Fruit fly (Drosophila melanogaster) whole organism, embryonic: Measurements from ENCODE around the gene CG8673.

Experiments
- B-H1 ChIP-seq: fragments of 200-800 bp; sonication (Bioruptor generic); IDR thresholded peaks from 3 replicates; pipeline ENCODE4 v1.3.6; 2022; ENCODE audit warnings: missing biosample characterization, missing genetic modification characterization
- Bdp1 ChIP-seq: fragments of 200-800 bp; sonication (Bioruptor generic); optimal IDR thresholded peaks from 3 replicates; lab custom pipeline; 2016; ENCODE audit warnings: missing biosample characterization, missing genetic modification characterization
- CG10462 ChIP-seq: fragments of 200-800 bp; sonication (Bioruptor generic); optimal IDR thresholded peaks from 2 replicates; lab custom pipeline; 2016; ENCODE audit warnings: missing biosample characterization, missing genetic modification characterization
- CG11456 ChIP-seq: fragments of 200-800 bp; sonication (Bioruptor generic); IDR thresholded peaks from 3 replicates; pipeline ENCODE4 v1.3.6; 2022; ENCODE audit warnings: missing biosample characterization, missing genetic modification characterization
- CG12071 ChIP-seq: fragments of 200-800 bp; sonication (Bioruptor generic); optimal IDR thresholded peaks from 3 replicates; lab custom pipeline; 2018; ENCODE audit warnings: missing biosample characterization, mild to moderate bottlenecking, missing genetic modification characterization
- CG12236 ChIP-seq: fragments of 200-800 bp; sonication (Bioruptor generic); optimal IDR thresholded peaks from 2 replicates; lab custom pipeline; 2016; ENCODE audit warnings: missing biosample characterization, missing genetic modification characterization
- CG1602 ChIP-seq: fragments of 200-800 bp; sonication (Bioruptor generic); optimal IDR thresholded peaks from 3 replicates; lab custom pipeline; 2016; ENCODE audit warnings: missing biosample characterization, missing genetic modification characterization
- CG2199 ChIP-seq: fragments of 200-800 bp; sonication (Bioruptor generic); IDR thresholded peaks from 3 replicates; pipeline ENCODE4 v1.3.6; 2022; ENCODE audit warnings: missing biosample characterization, missing genetic modification characterization
- CG33213 ChIP-seq: fragments of 200-800 bp; sonication (Bioruptor generic); optimal IDR thresholded peaks from 3 replicates; lab custom pipeline; 2016; ENCODE audit warnings: missing biosample characterization, missing genetic modification characterization
- CG3407 ChIP-seq: fragments of 200-800 bp; sonication (Bioruptor generic); optimal IDR thresholded peaks from 2 replicates; lab custom pipeline; 2018; ENCODE audit warnings: missing biosample characterization, mild to moderate bottlenecking, missing genetic modification characterization
- CG4424 ChIP-seq: fragments of 200-800 bp; sonication (Bioruptor generic); optimal IDR thresholded peaks from 3 replicates; lab custom pipeline; 2016; ENCODE audit warnings: missing biosample characterization, missing genetic modification characterization
- CG5953 ChIP-seq: fragments of 200-800 bp; sonication (Bioruptor generic); IDR thresholded peaks from 2 replicates; pipeline ENCODE4 v1.3.6; 2022; ENCODE audit warnings: missing biosample characterization, missing genetic modification characterization
- CG6654 ChIP-seq: fragments of 200-800 bp; sonication (Bioruptor generic); optimal IDR thresholded peaks from 2 replicates; lab custom pipeline; 2017; ENCODE audit warnings: missing biosample characterization, mild to moderate bottlenecking, missing genetic modification characterization
- CG7963 ChIP-seq: fragments of 200-800 bp; sonication (Bioruptor generic); IDR thresholded peaks from 3 replicates; pipeline ENCODE4 v1.3.6; 2022; ENCODE audit warnings: missing biosample characterization, missing genetic modification characterization; ENCODE audit not compliant: partially characterized antibody
- CG8281 ChIP-seq: fragments of 200-800 bp; sonication (Bioruptor generic); optimal IDR thresholded peaks from 2 replicates; lab custom pipeline; 2018; ENCODE audit warnings: missing biosample characterization, mild to moderate bottlenecking, missing genetic modification characterization, moderate library complexity
- CoRest ChIP-seq: fragments of 200-800 bp; sonication (Bioruptor generic); optimal IDR thresholded peaks from 3 replicates; lab custom pipeline; 2018; ENCODE audit warnings: missing biosample characterization, mild to moderate bottlenecking, missing genetic modification characterization, moderate library complexity
- Dip2 ChIP-seq: fragments of 200-800 bp; sonication (Bioruptor generic); IDR thresholded peaks from 2 replicates; pipeline ENCODE4 v1.3.6; 2022; ENCODE audit warnings: missing biosample characterization, missing genetic modification characterization
- Eip74EF ChIP-seq, 2 experiments: fragments of 200-800 bp in 1 of 2; fragments of >200 bp in 1 of 2; sonication (Bioruptor generic) in 1 of 2; optimal IDR thresholded peaks; 2 replicates each; lab custom pipeline; 2017 to 2019; ENCODE audit warnings: missing biosample characterization in 2 of 2, missing genetic modification characterization in 2 of 2, mild to moderate bottlenecking in 1 of 2, moderate library complexity in 1 of 2
- HLH4C ChIP-seq: fragments of 200-800 bp; sonication (Bioruptor generic); IDR thresholded peaks from 3 replicates; pipeline ENCODE4 v1.3.6; 2022; ENCODE audit warnings: missing biosample characterization, missing genetic modification characterization; ENCODE audit not compliant: partially characterized antibody
- Hr51 ChIP-seq, 2 experiments: fragments of 200-800 bp; sonication (Bioruptor generic); optimal IDR thresholded peaks; 2 replicates in 1 of 2; 3 replicates in 1 of 2; lab custom pipeline; 2016 to 2018; ENCODE audit warnings: missing biosample characterization in 2 of 2, missing genetic modification characterization in 2 of 2, mild to moderate bottlenecking in 1 of 2, moderate library complexity in 1 of 2
- Med ChIP-seq: fragments of 200-800 bp; sonication (Bioruptor generic); peaks from one replicate; lab custom pipeline; 2016; ENCODE audit warnings: missing biosample characterization, missing genetic modification characterization, mild to moderate bottlenecking, inconsistent platforms, moderate library complexity
- NC2β ChIP-seq: fragments of 200-800 bp; sonication (Bioruptor generic); optimal IDR thresholded peaks from 2 replicates; lab custom pipeline; 2016; ENCODE audit warnings: missing biosample characterization, missing genetic modification characterization
- Oaz ChIP-seq: fragments of 200-800 bp; sonication (Bioruptor generic); IDR thresholded peaks from 2 replicates; pipeline ENCODE4 v1.3.6; 2022; ENCODE audit warnings: missing biosample characterization, missing genetic modification characterization
- Pdp1 ChIP-seq, 2 experiments: fragments of 200-800 bp; sonication (Bioruptor generic); optimal IDR thresholded peaks; 3 replicates each; lab custom pipeline; 2016; ENCODE audit warnings: missing biosample characterization in 2 of 2, missing genetic modification characterization in 2 of 2, mild to moderate bottlenecking in 1 of 2, moderate library complexity in 1 of 2
- Ptx1 ChIP-seq: fragments of 200-800 bp; sonication (Bioruptor generic); IDR thresholded peaks from 2 replicates; pipeline ENCODE4 v1.3.6; 2022; ENCODE audit warnings: missing biosample characterization, missing genetic modification characterization
- Trl ChIP-seq, 3 experiments: fragments of >200 bp in 2 of 3; fragments of 200-800 bp in 1 of 3; sonication (Bioruptor generic) in 1 of 3; optimal IDR thresholded peaks; 2 replicates in 1 of 3; 3 replicates in 2 of 3; lab custom pipeline; 2016 to 2017; ENCODE audit warnings: missing biosample characterization in 1 of 3, missing genetic modification characterization in 1 of 3
- Vsx1 ChIP-seq: fragments of 200-800 bp; sonication (Bioruptor generic); optimal IDR thresholded peaks from 2 replicates; lab custom pipeline; 2017; ENCODE audit warnings: missing biosample characterization, mild to moderate bottlenecking, missing genetic modification characterization, missing genetic modification reagents
- ash1 ChIP-seq: fragments of 200-800 bp; sonication (Bioruptor generic); optimal IDR thresholded peaks from 2 replicates; lab custom pipeline; 2018; ENCODE audit warnings: missing biosample characterization, mild to moderate bottlenecking, missing genetic modification characterization
- caup ChIP-seq: fragments of 200-800 bp; sonication (Bioruptor generic); optimal IDR thresholded peaks from 3 replicates; lab custom pipeline; 2017; ENCODE audit warnings: missing biosample characterization, mild to moderate bottlenecking, missing genetic modification characterization, moderate library complexity; ENCODE audit not compliant: severe bottlenecking
- croc ChIP-seq: fragments of 200-800 bp; sonication (Bioruptor generic); conservative IDR thresholded peaks from 3 replicates; pipeline ENCODE4 v1.3.6; 2022; ENCODE audit warnings: missing biosample characterization, missing genetic modification characterization
- danr ChIP-seq: fragments of 200-800 bp; sonication (Bioruptor generic); IDR thresholded peaks from 2 replicates; pipeline ENCODE4 v1.3.6; 2022; ENCODE audit warnings: missing biosample characterization, missing genetic modification characterization
- esg ChIP-seq: fragments of 200-800 bp; sonication (Bioruptor generic); conservative IDR thresholded peaks from 2 replicates; pipeline ENCODE4 v1.3.6; 2022; ENCODE audit warnings: missing biosample characterization, missing genetic modification characterization
- fd64A ChIP-seq: fragments of 200-800 bp; sonication (Bioruptor generic); optimal IDR thresholded peaks from 3 replicates; lab custom pipeline; 2018; ENCODE audit warnings: missing biosample characterization, mild to moderate bottlenecking, missing genetic modification characterization
- gem ChIP-seq: fragments of 200-800 bp; sonication (Bioruptor generic); optimal IDR thresholded peaks from 2 replicates; lab custom pipeline; 2019; ENCODE audit warnings: missing biosample characterization, mild to moderate bottlenecking, missing genetic modification characterization, moderate library complexity
- gsb ChIP-seq: fragments of 200-800 bp; sonication (Bioruptor generic); IDR thresholded peaks from 2 replicates; pipeline ENCODE4 v1.3.6; 2022; ENCODE audit warnings: missing biosample characterization, missing genetic modification characterization
- gsb-n ChIP-seq: fragments of 200-800 bp; sonication (Bioruptor generic); optimal IDR thresholded peaks from 3 replicates; lab custom pipeline; 2018; ENCODE audit warnings: missing biosample characterization, mild to moderate bottlenecking, missing genetic modification characterization
- jumu ChIP-seq: fragments of 200-800 bp; sonication (Bioruptor generic); optimal IDR thresholded peaks from 3 replicates; lab custom pipeline; 2016; ENCODE audit warnings: missing biosample characterization, missing genetic modification characterization
- klu ChIP-seq: fragments of 200-800 bp; sonication (Bioruptor generic); IDR thresholded peaks from 2 replicates; pipeline ENCODE4 v1.3.6; 2022; ENCODE audit warnings: missing biosample characterization, missing genetic modification characterization
- lab ChIP-seq: fragments of 200-800 bp; sonication (Bioruptor generic); optimal IDR thresholded peaks from 3 replicates; lab custom pipeline; 2017; ENCODE audit warnings: missing biosample characterization, missing genetic modification characterization, mild to moderate bottlenecking, moderate library complexity, missing genetic modification reagents
- p53 ChIP-seq: fragments of 200-800 bp; sonication (Bioruptor generic); optimal IDR thresholded peaks from 2 replicates; lab custom pipeline; 2016; ENCODE audit warnings: missing biosample characterization, missing genetic modification characterization
- pb ChIP-seq: fragments of 200-800 bp; sonication (Bioruptor generic); optimal IDR thresholded peaks from 3 replicates; lab custom pipeline; 2016; ENCODE audit warnings: missing biosample characterization, missing genetic modification characterization
- pnt ChIP-seq: fragments of 200-800 bp; sonication (Bioruptor generic); optimal IDR thresholded peaks from 3 replicates; lab custom pipeline; 2016; ENCODE audit warnings: missing biosample characterization, missing genetic modification characterization
- salm ChIP-seq: fragments of 200-800 bp; sonication (Bioruptor generic); optimal IDR thresholded peaks from 2 replicates; lab custom pipeline; 2018; ENCODE audit warnings: missing biosample characterization, mild to moderate bottlenecking, missing genetic modification characterization
- sc ChIP-seq, 3 experiments: fragments of >200 bp in 2 of 3; fragments of 200-800 bp in 1 of 3; sonication (Bioruptor generic) in 1 of 3; optimal IDR thresholded peaks; 2 replicates in 2 of 3; 3 replicates in 1 of 3; lab custom pipeline; 2017; ENCODE audit warnings: mild to moderate bottlenecking in 1 of 3, missing biosample characterization in 1 of 3, missing genetic modification characterization in 1 of 3, missing genetic modification reagents in 1 of 3
- sisA ChIP-seq: fragments of 200-800 bp; sonication (Bioruptor generic); IDR thresholded peaks from 2 replicates; pipeline ENCODE4 v1.3.6; 2022; ENCODE audit warnings: missing biosample characterization, missing genetic modification characterization
- sqz ChIP-seq: fragments of 200-800 bp; sonication (Bioruptor generic); optimal IDR thresholded peaks from 3 replicates; lab custom pipeline; 2018; ENCODE audit warnings: missing biosample characterization, mild to moderate bottlenecking, missing genetic modification characterization
- stc ChIP-seq: fragments of 200-800 bp; sonication (Bioruptor generic); IDR thresholded peaks from 2 replicates; pipeline ENCODE4 v1.3.6; 2022; ENCODE audit warnings: missing biosample characterization, missing genetic modification characterization
- tna ChIP-seq: fragments of 200-800 bp; sonication (Bioruptor generic); IDR thresholded peaks from 2 replicates; pipeline ENCODE4 v1.3.6; 2022; ENCODE audit warnings: missing biosample characterization, missing genetic modification characterization; ENCODE audit not compliant: partially characterized antibody
- trh ChIP-seq: fragments of 200-800 bp; sonication (Bioruptor generic); optimal IDR thresholded peaks from 2 replicates; lab custom pipeline; 2016; ENCODE audit warnings: missing biosample characterization, missing genetic modification characterization

Gene CG8673

DNA sequence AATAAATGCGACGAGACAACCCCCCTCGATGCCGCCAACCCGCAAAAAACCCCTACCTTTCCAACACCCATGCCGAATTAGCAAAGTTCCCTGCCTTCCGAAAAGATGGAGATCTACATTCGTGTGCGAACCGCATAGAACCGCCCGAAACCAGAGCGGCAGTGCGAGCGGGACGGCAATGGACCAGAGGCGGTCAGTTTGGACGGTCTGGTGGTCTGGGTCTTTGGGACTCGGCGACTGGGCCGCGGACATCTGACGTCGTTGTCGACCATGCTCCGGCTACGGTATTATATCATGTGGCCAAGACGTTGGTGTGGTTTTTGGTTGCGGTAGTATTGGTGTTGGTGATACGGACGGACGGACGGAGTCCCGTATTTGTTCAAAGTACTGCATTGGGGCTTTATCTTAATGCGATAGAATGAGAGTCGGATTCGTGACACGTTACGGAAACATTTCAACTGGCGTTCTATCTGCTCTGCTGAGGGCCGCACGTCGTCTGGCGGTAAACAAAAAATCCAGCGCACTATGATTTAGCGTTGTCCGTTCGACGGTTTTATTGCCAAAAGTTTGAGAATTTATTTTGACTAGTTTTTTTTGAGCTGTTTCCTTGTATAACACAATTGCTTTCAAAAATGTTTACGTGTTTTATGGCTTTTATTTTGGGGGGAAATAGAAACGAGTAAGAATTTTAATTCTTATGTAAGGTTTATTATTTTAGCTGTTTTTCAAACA lies 37.2 kb upstream of the CG8673 start (continued):
- no peak for TF ChIP-seq CG3407 (GFP tag; lab: Kevin White, UChicago)
- TF ChIP-seq CG8281 (tag; lab: Kevin White, UChicago), result no peak
- no peak for TF ChIP-seq salm (tag; lab: Kevin White, UChicago)
- TF ChIP-seq HLH4C, result no peak
- no peak for TF ChIP-seq lab
- TF ChIP-seq CG2199 (GFP tag; lab: Robert Waterston, UW), result 0 out of 3 replicates have a peak, but pooled peaks have one; percentile 49
- no peak for TF ChIP-seq NC2β (GFP tag; lab: Kevin White, UChicago)
- no peak for TF ChIP-seq pb
- TF ChIP-seq Bdp1, result no peak
- no peak for TF ChIP-seq CG11456 (GFP tag; lab: Robert Waterston, UW)
- TF ChIP-seq p53 (GFP tag; lab: Kevin White, UChicago), result no peak
- TF ChIP-seq fd64A (GFP tag; lab: Kevin White, UChicago), result no peak
- no peak for TF ChIP-seq CG4424 (GFP tag; lab: Kevin White, UChicago)
- TF ChIP-seq gsb (GFP tag; lab: Robert Waterston, UW), result no peak
- TF ChIP-seq sc (optimal IDR thresholded peaks at IDR 0.05; lab: Kevin White, UChicago), result no peak
- TF ChIP-seq sc (GFP tag; optimal IDR thresholded peaks at IDR 0.05; lab: Kevin White, UChicago), result no peak
- TF ChIP-seq danr, result no peak
- no peak for TF ChIP-seq esg (GFP tag; lab: Robert Waterston, UW)
- TF ChIP-seq Vsx1 (GFP tag; lab: Kevin White, UChicago), result no peak
- TF ChIP-seq trh, result no peak
- TF ChIP-seq Dip2 (GFP tag; lab: Robert Waterston, UW), result no peak
- no peak for TF ChIP-seq CG5953 (GFP tag; lab: Robert Waterston, UW)
- TF ChIP-seq Med, result peak; percentile 83
- no peak for TF ChIP-seq Trl (optimal IDR thresholded peaks at IDR 0.05; lab: Kevin White, UChicago)
- no peak for TF ChIP-seq Trl (GFP tag; optimal IDR thresholded peaks at IDR 0.05; lab: Kevin White, UChicago)
- no peak for TF ChIP-seq gsb-n (tag; lab: Kevin White, UChicago)
- TF ChIP-seq tna (GFP tag; lab: Robert Waterston, UW), result no peak
- no peak for TF ChIP-seq CG1602 (GFP tag; lab: Kevin White, UChicago)
- no peak for TF ChIP-seq stc (GFP tag; lab: Robert Waterston, UW)
- TF ChIP-seq jumu (GFP tag; lab: Kevin White, UChicago), result no peak
- no peak for TF ChIP-seq Oaz (GFP tag; lab: Robert Waterston, UW)
- TF ChIP-seq klu, result no peak
- no peak for TF ChIP-seq CG7963 (GFP tag; lab: Robert Waterston, UW)
- TF ChIP-seq B-H1 (GFP tag; lab: Robert Waterston, UW), result no peak
- no peak for TF ChIP-seq sqz (GFP tag; lab: Kevin White, UChicago)
- TF ChIP-seq Pdp1 (GFP tag; optimal IDR thresholded peaks at IDR 0.05; lab: Kevin White, UChicago), result peak in 1 of 2 experiments; percentile 92
- TF ChIP-seq gem (tag; lab: Kevin White, UChicago), result peak; percentile 85
- peak; percentile 17 for TF ChIP-seq CoRest (tag; lab: Kevin White, UChicago)
- no peak for TF ChIP-seq pnt
- TF ChIP-seq CG33213 (GFP tag; lab: Kevin White, UChicago), result no peak
- no peak for TF ChIP-seq sisA (GFP tag; lab: Robert Waterston, UW)
- no peak for TF ChIP-seq CG12071
- TF ChIP-seq CG12236 (GFP tag; lab: Kevin White, UChicago), result no peak
- no peak for TF ChIP-seq croc (GFP tag; lab: Robert Waterston, UW)
- TF ChIP-seq ash1 (GFP tag; lab: Kevin White, UChicago), result no peak
- no peak for TF ChIP-seq Eip74EF (GFP tag; optimal IDR thresholded peaks at IDR 0.05; lab: Kevin White, UChicago)
- TF ChIP-seq CG10462 (GFP tag; lab: Kevin White, UChicago), result no peak
- TF ChIP-seq Ptx1, result no peak
- TF ChIP-seq caup (GFP tag; lab: Kevin White, UChicago), result no peak
- no peak for TF ChIP-seq Hr51 (GFP tag; optimal IDR thresholded peaks at IDR 0.05; lab: Kevin White, UChicago)
- no peak for TF ChIP-seq CG6654 (GFP tag; lab: Kevin White, UChicago)
